Worm (Caenorhabditis elegans): ENCODE results near the gene sur-7.

- TF ChIP-seq nhr-11 (tag; optimal IDR thresholded peaks at IDR 0.05) = no peak
- TF ChIP-seq pqm-1 (tag; optimal IDR thresholded peaks at IDR 0.05) = no peak
- TF ChIP-seq tbx-7 (tag; optimal IDR thresholded peaks at IDR 0.05) = no peak
- TF ChIP-seq ceh-48 (tag; optimal IDR thresholded peaks at IDR 0.05) = no peak
These were observed 14.7 kb downstream of the sur-7 start for ce11 chrX:16391110-16391509.

Measured in whole organism, late embryonic.